Worm (Caenorhabditis elegans): ENCODE data around the gene F54D5.4.

DNA sequence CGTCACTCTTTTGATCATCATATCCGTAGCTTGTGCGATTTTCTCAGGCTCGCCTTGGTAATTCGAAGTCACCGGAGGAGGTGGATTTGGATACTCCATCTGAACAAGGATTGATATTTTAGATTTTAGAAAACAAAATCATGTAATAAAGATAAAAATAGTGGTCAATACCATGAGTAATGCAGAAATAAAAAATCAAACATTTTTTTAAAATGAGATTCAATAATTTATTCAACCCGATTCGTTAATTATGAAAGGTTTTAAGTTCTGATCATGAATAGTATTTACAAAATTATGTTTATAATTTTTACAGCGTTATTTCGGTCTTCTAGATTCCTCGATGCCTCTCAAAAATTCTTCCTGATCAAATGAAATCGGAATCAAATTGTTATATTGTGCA lies 35.9 kb upstream of the F54D5.4 start, which contains the start of gene mdt-8:
- no peak for TF ChIP-seq nhr-10 (tag; optimal IDR thresholded peaks at IDR 0.05)
- no peak for TF ChIP-seq nhr-76 (tag; optimal IDR thresholded peaks at IDR 0.05)
- TF ChIP-seq egl-27 (tag; optimal IDR thresholded peaks at IDR 0.05), result no peak
- no peak for TF ChIP-seq fkh-10 (GFP tag; optimal IDR thresholded peaks at IDR 0.05)
